Worm (Caenorhabditis elegans) whole organism, late embryonic: ENCODE results near the gene Y94H6A.2.
A peak's percentile ranks its signal among the peaks of the same experiment; 100 is the strongest.

ENCODE experiments used
- C08G9.2 ChIP-seq: sonication (generic microtip); optimal IDR thresholded peaks from 2 replicates; lab custom pipeline; 2016; ENCODE audit warnings: mild to moderate bottlenecking, missing genetic modification characterization, moderate library complexity, missing compliant biosample characterization
- C38D4.7 ChIP-seq: fragments of 200-800 bp; sonication (Bioruptor generic); optimal IDR thresholded peaks from 2 replicates; lab custom pipeline; 2018; ENCODE audit warnings: mild to moderate bottlenecking, missing genetic modification characterization, moderate library complexity, missing compliant biosample characterization
- F13H6.1 ChIP-seq: sonication (generic microtip); optimal IDR thresholded peaks from 2 replicates; lab custom pipeline; 2016; ENCODE audit warnings: missing genetic modification characterization, missing compliant biosample characterization
- K02D7.2 ChIP-seq: sonication (generic microtip); optimal IDR thresholded peaks from 2 replicates; lab custom pipeline; 2017; ENCODE audit warnings: mild to moderate bottlenecking, missing genetic modification characterization, missing compliant biosample characterization
- K09A11.1 ChIP-seq: sonication (generic microtip); optimal IDR thresholded peaks from 2 replicates; lab custom pipeline; 2017; ENCODE audit warnings: antibody characterized with exemption, mild to moderate bottlenecking, missing genetic modification characterization, missing compliant biosample characterization; ENCODE audit not compliant: insufficient read depth
- Y22D7AL.16 ChIP-seq: sonication (generic microtip); optimal IDR thresholded peaks from 2 replicates; lab custom pipeline; 2016; ENCODE audit warnings: missing genetic modification characterization, missing compliant biosample characterization
- ama-1 ChIP-seq: fragments of 150-350 bp; optimal IDR thresholded peaks from 2 replicates; lab custom pipeline; 2014
- ceh-14 ChIP-seq: sonication (generic microtip); optimal IDR thresholded peaks from 2 replicates; lab custom pipeline; 2016; ENCODE audit warnings: missing genotype, missing genetic modification characterization, missing compliant biosample characterization
- ceh-19 ChIP-seq: fragments of 200-800 bp; sonication (Bioruptor generic); optimal IDR thresholded peaks from 2 replicates; lab custom pipeline; 2018; ENCODE audit warnings: mild to moderate bottlenecking, missing genetic modification characterization, missing compliant biosample characterization
- ceh-2 ChIP-seq: sonication (generic microtip); optimal IDR thresholded peaks from 2 replicates; lab custom pipeline; 2016; ENCODE audit warnings: missing genotype, missing genetic modification characterization, missing compliant biosample characterization
- ceh-22 ChIP-seq: sonication (generic microtip); optimal IDR thresholded peaks from 2 replicates; lab custom pipeline; 2017; ENCODE audit warnings: missing biosample characterization, missing genetic modification characterization
- ceh-30 ChIP-seq: fragments of 150-350 bp; optimal IDR thresholded peaks from 2 replicates; lab custom pipeline; 2014; ENCODE audit warnings: missing biosample characterization, missing genetic modification characterization
- ceh-34 ChIP-seq: sonication (generic microtip); optimal IDR thresholded peaks from 2 replicates; lab custom pipeline; 2016; ENCODE audit warnings: mild to moderate bottlenecking, missing genetic modification characterization, missing compliant biosample characterization
- ceh-9 ChIP-seq: sonication (generic microtip); optimal IDR thresholded peaks from 2 replicates; lab custom pipeline; 2016; ENCODE audit warnings: mild to moderate bottlenecking, missing genetic modification characterization, inconsistent platforms, missing compliant biosample characterization
- dmd-4 ChIP-seq: sonication (generic microtip); optimal IDR thresholded peaks from 2 replicates; lab custom pipeline; 2016; ENCODE audit warnings: borderline replicate concordance, missing genetic modification characterization, missing compliant biosample characterization
- elt-2 ChIP-seq: sonication (generic microtip); optimal IDR thresholded peaks from 2 replicates; lab custom pipeline; 2016; ENCODE audit warnings: missing genetic modification reagents, missing genetic modification characterization, missing compliant biosample characterization
- ets-4 ChIP-seq: sonication (generic microtip); optimal IDR thresholded peaks from 2 replicates; lab custom pipeline; 2016; ENCODE audit warnings: missing genetic modification characterization, missing compliant biosample characterization
- eyg-1 ChIP-seq: sonication (generic microtip); optimal IDR thresholded peaks from 2 replicates; lab custom pipeline; 2016; ENCODE audit warnings: missing genotype, missing genetic modification characterization, missing compliant biosample characterization
- fkh-10 ChIP-seq: fragments of 150-350 bp; optimal IDR thresholded peaks from 2 replicates; lab custom pipeline; 2014; ENCODE audit warnings: missing biosample characterization, missing genetic modification reagents, missing genetic modification characterization
- gmeb-2 ChIP-seq: sonication (generic microtip); optimal IDR thresholded peaks from 2 replicates; lab custom pipeline; 2016; ENCODE audit warnings: missing genetic modification characterization, inconsistent platforms, missing compliant biosample characterization
- hlh-13 ChIP-seq: fragments of 200-800 bp; sonication (Bioruptor generic); optimal IDR thresholded peaks from 2 replicates; lab custom pipeline; 2018; ENCODE audit warnings: mild to moderate bottlenecking, missing genetic modification characterization, missing compliant biosample characterization
- hlh-15 ChIP-seq: sonication (generic microtip); optimal IDR thresholded peaks from 2 replicates; lab custom pipeline; 2016; ENCODE audit warnings: missing genetic modification characterization, missing compliant biosample characterization
- hlh-30 ChIP-seq: sonication (generic microtip); optimal IDR thresholded peaks from 2 replicates; lab custom pipeline; 2017; ENCODE audit warnings: antibody characterized with exemption, missing genetic modification characterization, missing compliant biosample characterization; ENCODE audit not compliant: insufficient read depth
- hlh-6 ChIP-seq: sonication (generic microtip); optimal IDR thresholded peaks from 2 replicates; lab custom pipeline; 2016; ENCODE audit warnings: missing genotype, missing genetic modification characterization, missing compliant biosample characterization
- hlh-8 ChIP-seq: sonication (generic microtip); optimal IDR thresholded peaks from 2 replicates; lab custom pipeline; 2016; ENCODE audit warnings: missing genotype, missing genetic modification characterization, missing compliant biosample characterization
- lin-11 ChIP-seq: fragments of 200-800 bp; sonication (Bioruptor generic); optimal IDR thresholded peaks from 2 replicates; lab custom pipeline; 2018; ENCODE audit warnings: mild to moderate bottlenecking, missing genetic modification characterization, missing compliant biosample characterization
- madf-2 ChIP-seq: sonication (generic microtip); optimal IDR thresholded peaks from 2 replicates; lab custom pipeline; 2017; ENCODE audit warnings: missing genetic modification characterization, missing compliant biosample characterization
- mec-3 ChIP-seq: sonication (generic microtip); optimal IDR thresholded peaks from 2 replicates; lab custom pipeline; 2016; ENCODE audit warnings: borderline replicate concordance, missing genetic modification characterization, missing compliant biosample characterization
- nfya-1 ChIP-seq: sonication (generic microtip); optimal IDR thresholded peaks from 2 replicates; lab custom pipeline; 2017; ENCODE audit warnings: missing genetic modification characterization, mild to moderate bottlenecking, missing compliant biosample characterization, antibody characterized with exemption, moderate library complexity
- nhr-11 ChIP-seq: fragments of 150-350 bp; optimal IDR thresholded peaks from 2 replicates; lab custom pipeline; 2014; ENCODE audit warnings: missing biosample characterization, missing genetic modification characterization
- nhr-232 ChIP-seq: sonication (generic microtip); optimal IDR thresholded peaks from 2 replicates; lab custom pipeline; 2016; ENCODE audit warnings: missing genetic modification characterization, missing compliant biosample characterization
- odd-2 ChIP-seq: sonication (generic microtip); optimal IDR thresholded peaks from 2 replicates; lab custom pipeline; 2017; ENCODE audit warnings: antibody characterized with exemption, mild to moderate bottlenecking, missing genetic modification characterization, missing compliant biosample characterization
- pag-3 ChIP-seq: sonication (generic microtip); optimal IDR thresholded peaks from 2 replicates; lab custom pipeline; 2016; ENCODE audit warnings: missing compliant biosample characterization, missing genetic modification characterization, borderline replicate concordance
- pat-9 ChIP-seq: fragments of 200-800 bp; sonication (Bioruptor generic); optimal IDR thresholded peaks from 2 replicates; lab custom pipeline; 2018; ENCODE audit warnings: mild to moderate bottlenecking, missing genetic modification characterization, moderate library complexity, missing compliant biosample characterization
- pha-2 ChIP-seq: sonication (generic microtip); optimal IDR thresholded peaks from 2 replicates; lab custom pipeline; 2017; ENCODE audit warnings: mild to moderate bottlenecking, missing genetic modification characterization, missing compliant biosample characterization
- pha-4 ChIP-seq: fragments of 150-350 bp; optimal IDR thresholded peaks from 2 replicates; lab custom pipeline; 2018; ENCODE audit warnings: missing biosample characterization, missing genetic modification reagents, missing genetic modification characterization
- pqm-1 ChIP-seq: sonication (generic microtip); optimal IDR thresholded peaks from 2 replicates; lab custom pipeline; 2016; ENCODE audit warnings: missing genetic modification characterization, missing compliant biosample characterization
- pros-1 ChIP-seq: fragments of 150-350 bp; optimal IDR thresholded peaks from 2 replicates; lab custom pipeline; 2014; ENCODE audit warnings: missing biosample characterization, missing genetic modification reagents, missing genetic modification characterization
- rnt-1 ChIP-seq: sonication (generic microtip); optimal IDR thresholded peaks from 2 replicates; lab custom pipeline; 2016; ENCODE audit warnings: missing genetic modification characterization, missing compliant biosample characterization
- sox-2 ChIP-seq: fragments of 200-800 bp; sonication (Bioruptor generic); IDR thresholded peaks from 2 replicates; pipeline ENCODE4 v1.3.6; 2022; ENCODE audit warnings: missing genetic modification reagents, missing genetic modification characterization, missing compliant biosample characterization
- sox-4 ChIP-seq: sonication (generic microtip); optimal IDR thresholded peaks from 2 replicates; lab custom pipeline; 2017; ENCODE audit warnings: mild to moderate bottlenecking, missing genetic modification characterization, inconsistent platforms, missing compliant biosample characterization
- syd-9 ChIP-seq: sonication (generic microtip); optimal IDR thresholded peaks from 2 replicates; lab custom pipeline; 2016; ENCODE audit warnings: mild to moderate bottlenecking, missing genetic modification characterization, moderate library complexity, missing compliant biosample characterization
- tbx-2 ChIP-seq: sonication (generic microtip); optimal IDR thresholded peaks from 2 replicates; lab custom pipeline; 2016; ENCODE audit warnings: missing genetic modification characterization, missing compliant biosample characterization
- tbx-7 ChIP-seq: sonication (generic microtip); optimal IDR thresholded peaks from 2 replicates; lab custom pipeline; 2016; ENCODE audit warnings: missing genotype, missing genetic modification characterization, missing compliant biosample characterization
- unc-3 ChIP-seq, 2 experiments: fragments of 200-800 bp in 1 of 2; sonication (Bioruptor generic) in 1 of 2; sonication (generic microtip) in 1 of 2; conservative IDR thresholded peaks in 1 of 2; optimal IDR thresholded peaks in 1 of 2; 2 replicates each; pipeline versions ENCODE4 v1.3.6 to Lab custom; 2016 to 2022; ENCODE audit warnings: missing compliant biosample characterization in 2 of 2, missing genetic modification characterization in 2 of 2, missing genetic modification reagents in 1 of 2
- unc-55 ChIP-seq: sonication (generic microtip); optimal IDR thresholded peaks from 2 replicates; lab custom pipeline; 2017; ENCODE audit warnings: missing biosample characterization, missing genetic modification reagents, missing genetic modification characterization
- unc-86 ChIP-seq: sonication (generic microtip); optimal IDR thresholded peaks from 2 replicates; lab custom pipeline; 2016; ENCODE audit warnings: missing genetic modification characterization, missing compliant biosample characterization
- zip-5 ChIP-seq: sonication (generic microtip); optimal IDR thresholded peaks from 2 replicates; lab custom pipeline; 2016; ENCODE audit warnings: missing genetic modification characterization, missing compliant biosample characterization
- ztf-16 ChIP-seq: sonication (generic microtip); optimal IDR thresholded peaks from 2 replicates; lab custom pipeline; 2017; ENCODE audit warnings: missing genetic modification characterization, missing compliant biosample characterization

Gene Y94H6A.2

ce11 chrIV:2707012-2707411 is 23.1 kb upstream of the Y94H6A.2 start, which contains the start of gene ubc-8:
Gene ubc-8 (minus strand): TSS chrIV:2707238.
- TF ChIP-seq syd-9 (tag; lab: Kevin White, UChicago) (no peak), zip-5 (no peak), unc-3 (GFP tag; conservative IDR thresholded peaks at IDR 0.05; lab: Robert Waterston, UW) (no peak), unc-3 (tag; optimal IDR thresholded peaks at IDR 0.05; lab: Kevin White, UChicago) (no peak)
- TF ChIP-seq, all 69 proteins: peak for 0

- TF ChIP-seq pha-2 (no peak), ets-4 (tag; lab: Kevin White, UChicago) (peak; percentile 9), hlh-15 (tag; lab: Kevin White, UChicago) (no peak), nhr-11 (tag; lab: Kevin White, UChicago) (no peak), nfya-1 (peak; percentile 89), elt-2 (no peak), sox-4 (tag; lab: Kevin White, UChicago) (no peak), ceh-34 (tag; lab: Kevin White, UChicago) (peak; percentile 52), ceh-9 (tag; lab: Kevin White, UChicago) (no peak), pros-1 (peak; percentile 51), fkh-10 (GFP tag; lab: Kevin White, UChicago) (no peak), gmeb-2 (tag; lab: Kevin White, UChicago) (no peak), C38D4.7 (GFP tag; lab: Kevin White, UChicago) (no peak), hlh-13 (GFP tag; lab: Kevin White, UChicago) (no peak), nhr-232 (tag; lab: Kevin White, UChicago) (no peak), madf-2 (no peak), pag-3 (tag; lab: Kevin White, UChicago) (no peak), ceh-19 (no peak), C08G9.2 (peak; percentile 21), ceh-2 (peak; percentile 38), pat-9 (no peak), unc-55 (GFP tag; lab: Kevin White, UChicago) (peak; percentile 87), ceh-22 (no peak), K02D7.2 (no peak), ztf-16 (tag; lab: Kevin White, UChicago) (no peak), pqm-1 (tag; lab: Kevin White, UChicago) (no peak), unc-3 (GFP tag; conservative IDR thresholded peaks at IDR 0.05; lab: Robert Waterston, UW) (no peak), unc-3 (tag; optimal IDR thresholded peaks at IDR 0.05; lab: Kevin White, UChicago) (no peak), eyg-1 (no peak), tbx-7 (no peak), K09A11.1 (tag; lab: Kevin White, UChicago) (no peak), tbx-2 (tag; lab: Kevin White, UChicago) (peak; percentile 72), pha-4 (tag; lab: Kevin White, UChicago) (no peak), hlh-6 (peak; percentile 42), unc-86 (no peak), hlh-30 (tag; lab: Kevin White, UChicago) (peak; percentile 99), lin-11 (tag; lab: Kevin White, UChicago) (no peak), F13H6.1 (tag; lab: Kevin White, UChicago) (no peak), hlh-8 (tag; lab: Kevin White, UChicago) (peak; percentile 24), Y22D7AL.16 (tag; lab: Kevin White, UChicago) (no peak), ceh-30 (no peak), ceh-14 (tag; lab: Kevin White, UChicago) (peak; percentile 16), mec-3 (tag; lab: Kevin White, UChicago) (no peak), sox-2 (GFP tag; lab: Robert Waterston, UW) (no peak), dmd-4 (tag; lab: Kevin White, UChicago) (no peak), odd-2 (tag; lab: Kevin White, UChicago) (no peak), rnt-1 (peak; percentile 42), ama-1 (lab: Kevin White, UChicago) (no peak)
These were observed 21.6 kb upstream of the Y94H6A.2 start for ce11 chrIV:2708329-2708965.
